Fruit fly (Drosophila melanogaster) whole organism, embryonic: ENCODE data around the gene bin.

ENCODE experiments used
- BEAF-32 ChIP-seq: fragments of 200-800 bp; sonication (Bioruptor generic); optimal IDR thresholded peaks from 3 replicates; lab custom pipeline; 2017; ENCODE audit warnings: missing biosample characterization, missing genetic modification characterization, mild to moderate bottlenecking, moderate library complexity, missing genetic modification reagents
- Bgb ChIP-seq: fragments of 200-800 bp; sonication (Bioruptor generic); IDR thresholded peaks from 2 replicates; pipeline ENCODE4 v1.3.6; 2022; ENCODE audit warnings: missing biosample characterization, missing genetic modification characterization; ENCODE audit not compliant: partially characterized antibody
- CG10565 ChIP-seq: fragments of 200-800 bp; sonication (Bioruptor generic); optimal IDR thresholded peaks from 3 replicates; lab custom pipeline; 2016; ENCODE audit warnings: missing biosample characterization, mild to moderate bottlenecking, missing genetic modification characterization
- CG11398 ChIP-seq: fragments of 200-800 bp; sonication (Bioruptor generic); optimal IDR thresholded peaks from 2 replicates; lab custom pipeline; 2016; ENCODE audit warnings: missing biosample characterization, missing genetic modification characterization
- CG13123 ChIP-seq: fragments of 200-800 bp; sonication (Bioruptor generic); optimal IDR thresholded peaks from 2 replicates; lab custom pipeline; 2016; ENCODE audit warnings: missing biosample characterization, missing genetic modification characterization
- CG13296 ChIP-seq: fragments of 200-800 bp; sonication (Bioruptor generic); optimal IDR thresholded peaks from 3 replicates; lab custom pipeline; 2018; ENCODE audit warnings: missing biosample characterization, mild to moderate bottlenecking, missing genetic modification characterization
- CG13775 ChIP-seq: fragments of 200-800 bp; sonication (Bioruptor generic); optimal IDR thresholded peaks from 3 replicates; lab custom pipeline; 2017; ENCODE audit warnings: missing biosample characterization, mild to moderate bottlenecking, missing genetic modification characterization
- CG1602 ChIP-seq: fragments of 200-800 bp; sonication (Bioruptor generic); optimal IDR thresholded peaks from 3 replicates; lab custom pipeline; 2016; ENCODE audit warnings: missing biosample characterization, missing genetic modification characterization
- CG1647 ChIP-seq: fragments of 200-800 bp; sonication (Bioruptor generic); optimal IDR thresholded peaks from 3 replicates; lab custom pipeline; 2016; ENCODE audit warnings: missing biosample characterization, missing genetic modification characterization
- CG16813 ChIP-seq: fragments of 200-800 bp; sonication (Bioruptor generic); IDR thresholded peaks from 3 replicates; pipeline ENCODE4 v1.3.6; 2022; ENCODE audit warnings: missing biosample characterization, missing genetic modification characterization; ENCODE audit not compliant: partially characterized antibody
- CG17385 ChIP-seq: fragments of 200-800 bp; sonication (Bioruptor generic); optimal IDR thresholded peaks from 3 replicates; lab custom pipeline; 2018; ENCODE audit warnings: missing biosample characterization, mild to moderate bottlenecking, missing genetic modification characterization
- CG2116 ChIP-seq: fragments of 200-800 bp; sonication (Bioruptor generic); optimal IDR thresholded peaks from 3 replicates; lab custom pipeline; 2018; ENCODE audit warnings: missing biosample characterization, mild to moderate bottlenecking, missing genetic modification characterization
- CG31441 ChIP-seq: fragments of 200-800 bp; sonication (Bioruptor generic); IDR thresholded peaks from 2 replicates; pipeline ENCODE4 v1.3.6; 2022; ENCODE audit warnings: missing biosample characterization, missing genetic modification characterization
- CG32767 ChIP-seq: fragments of 200-800 bp; sonication (Bioruptor generic); IDR thresholded peaks from 2 replicates; pipeline ENCODE4 v1.3.6; 2022; ENCODE audit warnings: missing biosample characterization, missing genetic modification characterization
- CG4282 ChIP-seq: fragments of 200-800 bp; sonication (Bioruptor generic); optimal IDR thresholded peaks from 2 replicates; lab custom pipeline; 2016; ENCODE audit warnings: missing biosample characterization, missing genetic modification characterization
- CG6175 ChIP-seq: fragments of 200-800 bp; sonication (Bioruptor generic); IDR thresholded peaks from 3 replicates; pipeline ENCODE4 v1.3.6; 2022; ENCODE audit warnings: missing biosample characterization, missing genetic modification characterization
- CG6791 ChIP-seq: fragments of 200-800 bp; sonication (Bioruptor generic); IDR thresholded peaks from 3 replicates; pipeline ENCODE4 v1.3.6; 2022; ENCODE audit warnings: missing biosample characterization, missing genetic modification characterization; ENCODE audit not compliant: partially characterized antibody
- CG9797 ChIP-seq: fragments of 200-800 bp; sonication (Bioruptor generic); optimal IDR thresholded peaks from 3 replicates; lab custom pipeline; 2018; ENCODE audit warnings: missing biosample characterization, mild to moderate bottlenecking, missing genetic modification characterization
- CHES-1-like ChIP-seq: fragments of 200-800 bp; sonication (Bioruptor generic); optimal IDR thresholded peaks from 2 replicates; lab custom pipeline; 2016; ENCODE audit warnings: missing biosample characterization, missing genetic modification characterization
- CTCF ChIP-seq: fragments of 200-800 bp; sonication (Bioruptor generic); optimal IDR thresholded peaks from 2 replicates; lab custom pipeline; 2017; ENCODE audit warnings: missing biosample characterization, mild to moderate bottlenecking, missing genetic modification characterization, moderate library complexity
- Dad ChIP-seq: fragments of 200-800 bp; sonication (Bioruptor generic); optimal IDR thresholded peaks from 3 replicates; lab custom pipeline; 2016; ENCODE audit warnings: missing biosample characterization, missing genetic modification characterization
- Deaf1 ChIP-seq: fragments of 200-800 bp; optimal IDR thresholded peaks from 3 replicates; lab custom pipeline; 2019; ENCODE audit warnings: missing biosample characterization, mild to moderate bottlenecking, missing genetic modification characterization, moderate library complexity
- Dll ChIP-seq: fragments of 200-800 bp; sonication (Bioruptor generic); IDR thresholded peaks from 4 replicates; pipeline ENCODE4 v1.3.6; 2022; ENCODE audit warnings: missing biosample characterization, missing genetic modification characterization; ENCODE audit not compliant: partially characterized antibody
- Doc3 ChIP-seq: fragments of 200-800 bp; sonication (Bioruptor generic); IDR thresholded peaks from 3 replicates; pipeline ENCODE4 v1.3.6; 2022; ENCODE audit warnings: missing biosample characterization, missing genetic modification characterization; ENCODE audit not compliant: partially characterized antibody
- Gsc ChIP-seq: fragments of 200-800 bp; sonication (Bioruptor generic); IDR thresholded peaks from 2 replicates; pipeline ENCODE4 v1.3.6; 2022; ENCODE audit warnings: missing biosample characterization, missing genetic modification characterization
- Hmr ChIP-seq: fragments of 200-800 bp; sonication (Bioruptor generic); optimal IDR thresholded peaks from 3 replicates; lab custom pipeline; 2017; ENCODE audit warnings: mild to moderate bottlenecking, missing biosample characterization, missing genetic modification reagents, missing genetic modification characterization
- Lhr ChIP-seq: fragments of 200-800 bp; sonication (Bioruptor generic); optimal IDR thresholded peaks from 3 replicates; lab custom pipeline; 2017; ENCODE audit warnings: mild to moderate bottlenecking, missing biosample characterization, missing genetic modification reagents, missing genetic modification characterization
- Rx ChIP-seq: fragments of 200-800 bp; sonication (Bioruptor generic); IDR thresholded peaks from 2 replicates; pipeline ENCODE4 v1.3.6; 2022; ENCODE audit warnings: missing biosample characterization, missing genetic modification characterization
- Scr ChIP-seq: fragments of 200-800 bp; sonication (Bioruptor generic); IDR thresholded peaks from 2 replicates; pipeline ENCODE4 v1.3.6; 2022; ENCODE audit warnings: missing biosample characterization, missing genetic modification characterization; ENCODE audit not compliant: partially characterized antibody
- Sox100B ChIP-seq: fragments of 200-800 bp; sonication (Bioruptor generic); optimal IDR thresholded peaks from 3 replicates; lab custom pipeline; 2018; ENCODE audit warnings: missing biosample characterization, mild to moderate bottlenecking, missing genetic modification characterization
- Trl ChIP-seq, 3 experiments: fragments of >200 bp in 2 of 3; fragments of 200-800 bp in 1 of 3; sonication (Bioruptor generic) in 1 of 3; optimal IDR thresholded peaks; 2 replicates in 1 of 3; 3 replicates in 2 of 3; lab custom pipeline; 2016 to 2017; ENCODE audit warnings: missing biosample characterization in 1 of 3, missing genetic modification characterization in 1 of 3
- cg ChIP-seq: fragments of 200-800 bp; sonication (Bioruptor generic); optimal IDR thresholded peaks from 3 replicates; lab custom pipeline; 2019; ENCODE audit warnings: missing biosample characterization, mild to moderate bottlenecking, missing genetic modification characterization, moderate library complexity
- chinmo ChIP-seq: fragments of 200-800 bp; sonication (Bioruptor generic); IDR thresholded peaks from 4 replicates; pipeline ENCODE4 v1.3.6; 2022; ENCODE audit warnings: missing biosample characterization, missing genetic modification characterization; ENCODE audit not compliant: partially characterized antibody
- en ChIP-seq: fragments of 200-800 bp; sonication (Bioruptor generic); optimal IDR thresholded peaks from 2 replicates; lab custom pipeline; 2016; ENCODE audit warnings: missing biosample characterization, missing genetic modification characterization
- gsb-n ChIP-seq: fragments of 200-800 bp; sonication (Bioruptor generic); optimal IDR thresholded peaks from 3 replicates; lab custom pipeline; 2018; ENCODE audit warnings: missing biosample characterization, mild to moderate bottlenecking, missing genetic modification characterization
- hbn ChIP-seq: fragments of 200-800 bp; sonication (Bioruptor generic); IDR thresholded peaks from 2 replicates; pipeline ENCODE4 v1.3.6; 2022; ENCODE audit warnings: missing biosample characterization, missing genetic modification characterization; ENCODE audit not compliant: partially characterized antibody
- ken ChIP-seq: fragments of 200-800 bp; sonication (Bioruptor generic); IDR thresholded peaks from 3 replicates; pipeline ENCODE4 v1.3.6; 2022; ENCODE audit warnings: missing biosample characterization, missing genetic modification characterization
- nmo ChIP-seq: fragments of 200-800 bp; sonication (Bioruptor generic); optimal IDR thresholded peaks from 2 replicates; lab custom pipeline; 2018; ENCODE audit warnings: missing biosample characterization, mild to moderate bottlenecking, missing genetic modification characterization, moderate library complexity
- pzg ChIP-seq: fragments of 200-800 bp; sonication (Bioruptor generic); optimal IDR thresholded peaks from 3 replicates; lab custom pipeline; 2018; ENCODE audit warnings: missing biosample characterization, mild to moderate bottlenecking, missing genetic modification characterization, moderate library complexity
- rib ChIP-seq: fragments of 200-800 bp; sonication (Bioruptor generic); IDR thresholded peaks from 2 replicates; pipeline ENCODE4 v1.3.6; 2022; ENCODE audit warnings: missing biosample characterization, missing genetic modification characterization
- schlank ChIP-seq: fragments of 200-800 bp; sonication (Bioruptor generic); optimal IDR thresholded peaks from 2 replicates; lab custom pipeline; 2018; ENCODE audit warnings: missing biosample characterization, mild to moderate bottlenecking, missing genetic modification characterization
- sd ChIP-seq: fragments of 200-800 bp; sonication (Bioruptor generic); optimal IDR thresholded peaks from 3 replicates; lab custom pipeline; 2018; ENCODE audit warnings: missing biosample characterization, mild to moderate bottlenecking, missing genetic modification characterization, moderate library complexity
- sens ChIP-seq: fragments of 200-800 bp; sonication (Bioruptor generic); peaks from one replicate; lab custom pipeline; 2016; ENCODE audit warnings: missing biosample characterization, missing genetic modification characterization
- seq ChIP-seq: fragments of 200-800 bp; sonication (Bioruptor generic); IDR thresholded peaks from 2 replicates; pipeline ENCODE4 v1.3.6; 2022; ENCODE audit warnings: missing biosample characterization, missing genetic modification characterization
- sna ChIP-seq: fragments of 200-800 bp; sonication (Bioruptor generic); IDR thresholded peaks from 2 replicates; pipeline ENCODE4 v1.3.6; 2022; ENCODE audit warnings: missing biosample characterization, missing genetic modification characterization; ENCODE audit not compliant: partially characterized antibody
- sr ChIP-seq: fragments of 200-800 bp; sonication (Bioruptor generic); IDR thresholded peaks from 3 replicates; pipeline ENCODE4 v1.3.6; 2022; ENCODE audit warnings: missing biosample characterization, missing genetic modification characterization
- ttk ChIP-seq: fragments of 200-800 bp; sonication (Bioruptor generic); IDR thresholded peaks from 2 replicates; pipeline ENCODE4 v2.1.2; 2022; ENCODE audit warnings: missing biosample characterization, missing genetic modification characterization
- vnd ChIP-seq: fragments of 200-800 bp; sonication (Bioruptor generic); IDR thresholded peaks from 3 replicates; pipeline ENCODE4 v1.3.6; 2022; ENCODE audit warnings: missing biosample characterization, missing genetic modification characterization; ENCODE audit not compliant: partially characterized antibody
- zfh1 ChIP-seq: fragments of 200-800 bp; sonication (Bioruptor generic); IDR thresholded peaks from 3 replicates; pipeline ENCODE4 v1.3.6; 2022; ENCODE audit warnings: missing biosample characterization, missing genetic modification characterization

bin gene

dm6 chr3L:6942103-6942830 is 48.2 kb upstream of the bin start (continued):
- TF ChIP-seq Trl (optimal IDR thresholded peaks at IDR 0.05; lab: Kevin White, UChicago): no peak
- TF ChIP-seq Trl (GFP tag; optimal IDR thresholded peaks at IDR 0.05; lab: Kevin White, UChicago): peak; percentile 16
- peak; percentile 45; the same call in 1 of the 3 replicates for TF ChIP-seq sr (GFP tag; lab: Robert Waterston, UW)
- TF ChIP-seq Gsc (GFP tag; lab: Robert Waterston, UW): no peak
- peak; percentile 44; the same call in 1 of the 2 replicates for TF ChIP-seq Bgb
- TF ChIP-seq en: no peak
- TF ChIP-seq zfh1 (GFP tag; lab: Robert Waterston, UW): 0 out of 3 replicates have a peak, but pooled peaks have one; percentile 13
- peak; percentile 6 for TF ChIP-seq Lhr (GFP tag; lab: Kevin White, UChicago)
- no peak for TF ChIP-seq CG9797
- TF ChIP-seq CG11398 (GFP tag; lab: Kevin White, UChicago): peak; percentile 5
- peak; percentile 33 for TF ChIP-seq Scr (GFP tag; lab: Robert Waterston, UW)
- peak; percentile 27; the same call in 1 of the 3 replicates for TF ChIP-seq CG16813 (GFP tag; lab: Robert Waterston, UW)
- TF ChIP-seq ttk (GFP tag; lab: Robert Waterston, UW): peak; percentile 68; the same call in 1 of the 2 replicates
- no peak for TF ChIP-seq ken (GFP tag; lab: Robert Waterston, UW)
- TF ChIP-seq sd (tag; lab: Kevin White, UChicago): peak; percentile 75
- peak; percentile 34; the same call in 2 of the 3 replicates for TF ChIP-seq Doc3 (GFP tag; lab: Robert Waterston, UW)
- no peak for TF ChIP-seq gsb-n (tag; lab: Kevin White, UChicago)
- TF ChIP-seq Deaf1 (tag; lab: Kevin White, UChicago): peak; percentile 20
- no peak for TF ChIP-seq CG32767 (GFP tag; lab: Robert Waterston, UW)
- no peak for TF ChIP-seq Rx (GFP tag; lab: Robert Waterston, UW)
- peak; percentile 68; the same call in 3 of the 4 replicates for TF ChIP-seq Dll (GFP tag; lab: Robert Waterston, UW)
- TF ChIP-seq vnd (GFP tag; lab: Robert Waterston, UW): peak; percentile 46; the same call in 1 of the 3 replicates
- peak; percentile 41 for TF ChIP-seq BEAF-32 (GFP tag; lab: Kevin White, UChicago)
- TF ChIP-seq seq: peak; percentile 68; the same call in 1 of the 2 replicates
- no peak; the same call in 1 of the 2 replicates for TF ChIP-seq sna (GFP tag; lab: Robert Waterston, UW)
- peak; percentile 92 for TF ChIP-seq CTCF (GFP tag; lab: Kevin White, UChicago)
- TF ChIP-seq CG2116 (GFP tag; lab: Kevin White, UChicago): no peak
- peak; percentile 37 for TF ChIP-seq Hmr (GFP tag; lab: Kevin White, UChicago)
- no peak for TF ChIP-seq CG1602 (GFP tag; lab: Kevin White, UChicago)
- TF ChIP-seq CG31441 (GFP tag; lab: Robert Waterston, UW): no peak
- peak; percentile 13 for TF ChIP-seq cg
- 0 out of 3 replicates have a peak, but pooled peaks have one; percentile 14 for TF ChIP-seq CG6791

dm6 chr3L:6942831-6943114 is 47.6 kb upstream of the bin start, which contains the start of gene tow:
TSS of gene tow (plus strand) at chr3L:6942856.
- TF ChIP-seq CG13296 (GFP tag; lab: Kevin White, UChicago) (no peak), CHES-1-like (GFP tag; lab: Kevin White, UChicago) (no peak), sens (GFP tag; lab: Kevin White, UChicago) (peak; percentile 37), CG17385 (GFP tag; lab: Kevin White, UChicago) (no peak), pzg (GFP tag; lab: Kevin White, UChicago) (no peak), nmo (GFP tag; lab: Kevin White, UChicago) (no peak), CG10565 (no peak), CG13775 (GFP tag; lab: Kevin White, UChicago) (no peak), CG4282 (GFP tag; lab: Kevin White, UChicago) (no peak), schlank (tag; lab: Kevin White, UChicago) (no peak), rib (GFP tag; lab: Robert Waterston, UW) (peak; percentile 40; the same call in 1 of the 2 replicates), CG13123 (no peak), chinmo (GFP tag; lab: Robert Waterston, UW) (peak; percentile 69; the same call in 1 of the 4 replicates), CG1647 (GFP tag; lab: Kevin White, UChicago) (no peak), Gsc (GFP tag; lab: Robert Waterston, UW) (no peak), Sox100B (GFP tag; lab: Kevin White, UChicago) (no peak), sd (tag; lab: Kevin White, UChicago) (peak; percentile 76), CG6175 (0 out of 3 replicates have a peak, but pooled peaks have one; percentile 21), Dad (no peak), hbn (GFP tag; lab: Robert Waterston, UW) (no peak)
